Worm (Caenorhabditis elegans): ENCODE data around the gene F29B9.1.

ce11 chrIV:4705182-4705581, 40.0 kb downstream of the F29B9.1 start:
- no peak for TF ChIP-seq ceh-36 (tag; optimal IDR thresholded peaks at IDR 0.05)
- TF ChIP-seq flt-1 (GFP tag; IDR thresholded peaks at IDR 0.05) = no peak
- TF ChIP-seq tra-4 (tag; optimal IDR thresholded peaks at IDR 0.05) = no peak
- TF ChIP-seq F13C5.2 (tag; optimal IDR thresholded peaks at IDR 0.05) = no peak
- no peak for TF ChIP-seq ama-1 (optimal IDR thresholded peaks at IDR 0.05)
- TF ChIP-seq B0310.2 (tag; optimal IDR thresholded peaks at IDR 0.05) = no peak
- TF ChIP-seq pes-1 (GFP tag; IDR thresholded peaks at IDR 0.05) = no peak; the same call in 1 of the 2 replicates
- TF ChIP-seq aly-1 (tag; optimal IDR thresholded peaks at IDR 0.05) = no peak
- no peak for TF ChIP-seq hmbx-1 (tag; optimal IDR thresholded peaks at IDR 0.05)
- no peak for TF ChIP-seq tbx-37 (GFP tag; conservative IDR thresholded peaks at IDR 0.05)
